Fruit fly (Drosophila melanogaster): Measurements from ENCODE around the gene Son.

DNA sequence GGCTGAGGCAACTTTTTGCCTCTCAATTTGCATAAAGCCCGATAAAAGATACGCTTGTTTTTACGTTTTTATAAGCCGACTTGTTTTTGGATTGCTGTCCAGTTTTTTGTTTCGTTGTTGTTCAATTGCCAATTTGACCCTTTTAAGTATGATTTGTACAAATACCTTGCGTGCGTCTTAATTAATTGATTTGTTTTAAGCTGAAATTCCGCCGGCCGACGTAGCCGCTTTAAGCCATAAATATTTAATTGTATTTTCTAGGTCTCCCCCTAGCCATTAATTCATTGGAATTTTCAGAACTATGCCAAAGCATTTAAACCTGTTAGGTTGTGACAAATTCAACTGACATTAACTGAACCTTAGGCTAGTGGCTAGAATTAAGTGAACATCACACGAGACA, 18.8 kb downstream of the Son start:
- TF ChIP-seq CG8478 (optimal IDR thresholded peaks at IDR 0.05) = no peak
- no peak for TF ChIP-seq CTCF (optimal IDR thresholded peaks at IDR 0.05)

All from S2 (cell line).